Fruit fly (Drosophila melanogaster): ENCODE measurements around the gene Flo2.

Gene Flo2

DNA sequence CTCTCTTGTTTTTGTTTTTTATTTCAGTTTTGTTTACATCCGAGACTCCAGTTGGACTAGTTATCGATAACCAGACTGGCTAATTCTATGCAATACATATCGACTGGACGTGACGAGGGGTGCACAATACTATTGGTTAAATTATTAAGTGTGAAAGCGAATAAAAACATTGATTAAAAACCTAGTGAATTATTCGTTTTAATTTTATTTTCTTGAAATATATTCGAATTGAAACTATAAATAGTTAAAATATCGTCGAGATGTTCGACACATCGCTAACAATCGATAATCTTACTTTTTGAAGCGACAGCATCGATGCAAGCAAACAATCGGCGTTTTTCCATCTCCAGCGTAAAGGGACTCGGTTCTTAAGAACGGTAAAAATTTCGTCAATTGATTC, at the start of gene Flo2, which contains the start of gene CG32590 (continued):
- TF ChIP-seq cas (GFP tag; IDR thresholded peaks at IDR 0.05): peak; percentile 60
- TF ChIP-seq lola (GFP tag; optimal IDR thresholded peaks at IDR 0.05): peak in 1 of 3 experiments; percentile 57
- TF ChIP-seq Sry-δ (GFP tag; optimal IDR thresholded peaks at IDR 0.05): peak; percentile 94
- peak; percentile 18; the same call in 1 of the 2 replicates for TF ChIP-seq Lim3 (GFP tag; IDR thresholded peaks at IDR 0.05)
- TF ChIP-seq CG8281 (tag; optimal IDR thresholded peaks at IDR 0.05): peak; percentile 15
- peak; percentile 73 for TF ChIP-seq NFAT (GFP tag; IDR thresholded peaks at IDR 0.05)
- TF ChIP-seq CG12071 (GFP tag; optimal IDR thresholded peaks at IDR 0.05): peak; percentile 6
- TF ChIP-seq cad (GFP tag; optimal IDR thresholded peaks at IDR 0.05): no peak
- peak; percentile 96 for TF ChIP-seq tna (GFP tag; IDR thresholded peaks at IDR 0.05; ENCODE audit: partially characterized antibody)
- TF ChIP-seq Oaz (GFP tag; IDR thresholded peaks at IDR 0.05): peak; percentile 72; the same call in 1 of the 2 replicates
- TF ChIP-seq Hr51 (GFP tag; optimal IDR thresholded peaks at IDR 0.05): peak; percentile 39 to 74
- TF ChIP-seq esg (GFP tag; conservative IDR thresholded peaks at IDR 0.05): peak; percentile 80
- TF ChIP-seq PHDP (tag; optimal IDR thresholded peaks at IDR 0.05): peak; percentile 60
- no peak for TF ChIP-seq sqz (GFP tag; optimal IDR thresholded peaks at IDR 0.05)
- TF ChIP-seq ato (GFP tag; IDR thresholded peaks at IDR 0.05; ENCODE audit: partially characterized antibody): peak; percentile 90
- peak; percentile 96 for TF ChIP-seq CG7963 (GFP tag; IDR thresholded peaks at IDR 0.05; ENCODE audit: partially characterized antibody)
- TF ChIP-seq CG16779 (GFP tag; IDR thresholded peaks at IDR 0.05): no peak
- TF ChIP-seq CG33213 (GFP tag; optimal IDR thresholded peaks at IDR 0.05): peak; percentile 45
- peak; percentile 58 for TF ChIP-seq CG8388 (GFP tag; optimal IDR thresholded peaks at IDR 0.05)
- TF ChIP-seq ERR (GFP tag; optimal IDR thresholded peaks at IDR 0.05): peak; percentile 47
- TF ChIP-seq tll (GFP tag; optimal IDR thresholded peaks at IDR 0.05): no peak
- TF ChIP-seq CrebB (tag; optimal IDR thresholded peaks at IDR 0.05): peak; percentile 46
- TF ChIP-seq CG4282 (GFP tag; optimal IDR thresholded peaks at IDR 0.05): peak; percentile 75
- TF ChIP-seq CG14860 (GFP tag; IDR thresholded peaks at IDR 0.05; ENCODE audit: partially characterized antibody): peak; percentile 99
- peak; percentile 68; the same call in 2 of the 3 replicates for TF ChIP-seq CG6175 (GFP tag; IDR thresholded peaks at IDR 0.05)
- peak; percentile 69 for TF ChIP-seq B-H2 (GFP tag; optimal IDR thresholded peaks at IDR 0.05)
- TF ChIP-seq CG6689 (GFP tag; IDR thresholded peaks at IDR 0.05): peak; percentile 78
- peak; percentile 77 for TF ChIP-seq Hmr (GFP tag; optimal IDR thresholded peaks at IDR 0.05)
- peak; percentile 85 for TF ChIP-seq mam (GFP tag; optimal IDR thresholded peaks at IDR 0.05)
- peak; percentile 91 for TF ChIP-seq CG2116 (GFP tag; optimal IDR thresholded peaks at IDR 0.05)
- TF ChIP-seq HLH54F (GFP tag; optimal IDR thresholded peaks at IDR 0.05): peak; percentile 83
- TF ChIP-seq CG16815 (GFP tag; optimal IDR thresholded peaks at IDR 0.05): peak; percentile 38
- no peak for TF ChIP-seq CG10274 (GFP tag; optimal IDR thresholded peaks at IDR 0.05)
- peak; percentile 69 for TF ChIP-seq lbe (GFP tag; optimal IDR thresholded peaks at IDR 0.05)
- TF ChIP-seq dan (GFP tag; IDR thresholded peaks at IDR 0.05): 0 out of 2 replicates have a peak, but pooled peaks have one; percentile 24
- no peak for TF ChIP-seq scrt (GFP tag; optimal IDR thresholded peaks at IDR 0.05)
- no peak for TF ChIP-seq hkb (optimal IDR thresholded peaks at IDR 0.05)
- peak; percentile 73 for TF ChIP-seq hkb (GFP tag; IDR thresholded peaks at IDR 0.05)
- TF ChIP-seq zfh2 (GFP tag; optimal IDR thresholded peaks at IDR 0.05): peak; percentile 77
- peak; percentile 86 for TF ChIP-seq CG7928 (GFP tag; optimal IDR thresholded peaks at IDR 0.05)
- no peak for TF ChIP-seq yki (optimal IDR thresholded peaks at IDR 0.05)
- peak; percentile 73 for TF ChIP-seq zen (tag; optimal IDR thresholded peaks at IDR 0.05)
- TF ChIP-seq CG9817 (tag; optimal IDR thresholded peaks at IDR 0.05): peak; percentile 73
- no peak for TF ChIP-seq jing (GFP tag; optimal IDR thresholded peaks at IDR 0.05)
- no peak for TF ChIP-seq HLHmδ (GFP tag; optimal IDR thresholded peaks at IDR 0.05)
- TF ChIP-seq CG6813 (GFP tag; optimal IDR thresholded peaks at IDR 0.05): no peak
- no peak for TF ChIP-seq fd64A (GFP tag; optimal IDR thresholded peaks at IDR 0.05)
- no peak for TF ChIP-seq CG4328 (GFP tag; optimal IDR thresholded peaks at IDR 0.05)
- no peak for TF ChIP-seq CG31365 (tag; optimal IDR thresholded peaks at IDR 0.05)
- TF ChIP-seq CG3407 (GFP tag; optimal IDR thresholded peaks at IDR 0.05): peak; percentile 20
